Fruit fly (Drosophila melanogaster): ENCODE data around the gene CG14275.

dm6 chr2L:8376717-8377116 is 49.5 kb downstream of the CG14275 start, which contains the start of the genes CG13390 and CG17294:
- TF ChIP-seq CG8478 (optimal IDR thresholded peaks at IDR 0.05), result no peak
- TF ChIP-seq CTCF (optimal IDR thresholded peaks at IDR 0.05), result no peak

All from S2 (cell line).